Fruit fly (Drosophila melanogaster): ENCODE measurements around the gene CG1647.

DNA sequence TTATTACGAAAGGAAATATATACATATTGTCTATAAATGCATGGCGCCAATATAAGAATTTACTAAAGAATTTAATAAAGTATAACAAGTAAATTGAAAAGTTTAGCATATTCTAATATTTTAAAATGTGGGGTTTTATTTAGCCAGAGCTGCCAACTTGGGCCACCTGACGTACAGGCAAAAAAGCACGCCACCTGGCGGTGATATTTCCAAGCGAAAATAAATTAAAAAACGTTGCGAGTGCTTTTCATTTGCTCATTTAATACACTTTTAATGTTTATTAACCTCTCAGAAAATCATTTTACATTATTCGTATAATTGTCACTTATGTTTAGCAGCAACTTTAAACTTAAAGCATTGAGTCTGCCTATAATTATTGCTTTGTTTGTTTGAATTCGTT is 50.3 kb downstream of the CG1647 start:
- TF ChIP-seq CG6854 (GFP tag; optimal IDR thresholded peaks at IDR 0.05) (no peak), CG31388 (GFP tag; optimal IDR thresholded peaks at IDR 0.05) (no peak)
